Worm (Caenorhabditis elegans) whole organism, L4/young adult: ENCODE results near the gene ZC190.4.

ENCODE experiments used
- W03F9.2 ChIP-seq: fragments of 150-350 bp; optimal IDR thresholded peaks from 2 replicates; lab custom pipeline; 2014; ENCODE audit warnings: missing biosample characterization, missing genetic modification characterization
- dao-5 ChIP-seq: sonication (generic microtip); optimal IDR thresholded peaks from 2 replicates; lab custom pipeline; 2016; ENCODE audit warnings: missing genotype, missing genetic modification characterization, moderate library complexity, missing compliant biosample characterization

DNA sequence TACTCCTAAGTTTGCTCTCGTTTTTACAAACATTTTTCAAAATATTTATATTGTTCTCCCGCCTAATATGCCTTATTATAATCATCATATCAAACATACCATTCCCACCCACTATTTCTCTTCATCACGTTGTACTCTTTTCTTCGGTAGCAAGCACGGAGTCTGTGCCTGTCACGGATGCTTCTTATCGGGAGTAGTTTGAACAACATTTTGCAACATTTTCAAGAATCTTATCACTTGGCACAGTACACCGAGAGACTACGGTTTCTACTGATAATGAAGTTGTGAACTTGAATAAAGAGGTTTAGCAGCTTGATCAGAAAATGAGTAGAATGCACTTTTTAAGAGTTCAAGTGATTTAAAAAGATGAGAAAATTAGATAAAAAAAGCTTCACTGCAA is 17.6 kb upstream of the ZC190.4 start:
- no peak for TF ChIP-seq W03F9.2 (tag; lab: Kevin White, UChicago)
- no peak for TF ChIP-seq dao-5
